Worm (Caenorhabditis elegans) whole organism, L4 larva: Measurements from ENCODE around the gene pan-1.

Experiments
- T20F7.1 ChIP-seq: fragments of 200-800 bp; sonication (Bioruptor generic); optimal IDR thresholded peaks from 2 replicates; lab custom pipeline; 2018; ENCODE audit warnings: mild to moderate bottlenecking, missing genetic modification characterization, missing compliant biosample characterization
- T26A8.4 ChIP-seq: fragments of 200-800 bp; sonication (Bioruptor generic); IDR thresholded peaks from 2 replicates; pipeline ENCODE4 v1.3.6; 2022; ENCODE audit warnings: missing genetic modification characterization, missing compliant biosample characterization
- ZK337.2 ChIP-seq: fragments of 200-800 bp; sonication (Bioruptor generic); IDR thresholded peaks from 2 replicates; pipeline ENCODE4 v1.3.6; 2022; ENCODE audit warnings: missing genetic modification reagents, missing genetic modification characterization, missing compliant biosample characterization
- ZK546.5 ChIP-seq, 2 experiments: sonication (generic microtip); optimal IDR thresholded peaks; 2 replicates each; lab custom pipeline; 2017; ENCODE audit warnings: missing biosample characterization in 2 of 2, missing genetic modification characterization in 2 of 2
- aly-2 ChIP-seq: sonication (generic microtip); optimal IDR thresholded peaks from 2 replicates; lab custom pipeline; 2018; ENCODE audit warnings: missing biosample characterization, missing genetic modification characterization
- ama-1 ChIP-seq: fragments of 150-350 bp; optimal IDR thresholded peaks from 2 replicates; lab custom pipeline; 2014; ENCODE audit warnings: inconsistent platforms, mixed read lengths
- arid-1 ChIP-seq: fragments of 200-800 bp; sonication (Bioruptor generic); conservative IDR thresholded peaks from 2 replicates; pipeline ENCODE4 v1.3.6; 2022; ENCODE audit warnings: missing genetic modification reagents, missing genetic modification characterization, missing compliant biosample characterization
- ceh-32 ChIP-seq: sonication (generic microtip); optimal IDR thresholded peaks from 2 replicates; lab custom pipeline; 2016; ENCODE audit warnings: mild to moderate bottlenecking, missing genetic modification characterization, missing compliant biosample characterization; ENCODE audit not compliant: poor library complexity
- ceh-62 ChIP-seq: sonication (generic microtip); optimal IDR thresholded peaks from 2 replicates; lab custom pipeline; 2017; ENCODE audit warnings: missing biosample characterization, missing genetic modification characterization
- ces-1 ChIP-seq: fragments of 150-350 bp; sonication (generic microtip); optimal IDR thresholded peaks from 4 replicates; lab custom pipeline; 2014; ENCODE audit warnings: missing biosample characterization, missing genetic modification reagents, missing genetic modification characterization
- cey-2 ChIP-seq: sonication (generic microtip); optimal IDR thresholded peaks from 3 replicates; lab custom pipeline; 2017; ENCODE audit warnings: missing genetic modification characterization, mild to moderate bottlenecking, missing compliant biosample characterization, antibody characterized with exemption, borderline replicate concordance; ENCODE audit not compliant: insufficient read depth
- daf-8 ChIP-seq: fragments of 200-800 bp; sonication (Bioruptor generic); IDR thresholded peaks from 2 replicates; pipeline ENCODE4 v1.3.6; 2022; ENCODE audit warnings: missing genetic modification characterization, missing compliant biosample characterization
- dmd-8 ChIP-seq: fragments of 200-800 bp; sonication (Bioruptor generic); IDR thresholded peaks from 2 replicates; pipeline ENCODE4 v1.3.6; 2022; ENCODE audit warnings: missing genetic modification characterization, missing compliant biosample characterization
- dmd-9 ChIP-seq: fragments of 200-800 bp; sonication (Bioruptor generic); IDR thresholded peaks from 2 replicates; pipeline ENCODE4 v1.3.6; 2022; ENCODE audit warnings: missing genetic modification reagents, missing genetic modification characterization, missing compliant biosample characterization
- dpl-1 ChIP-seq: fragments of 150-350 bp; optimal IDR thresholded peaks from 2 replicates; lab custom pipeline; 2014; ENCODE audit warnings: missing biosample characterization, missing genetic modification reagents, missing genetic modification characterization
- dve-1 ChIP-seq: sonication (generic microtip); optimal IDR thresholded peaks from 2 replicates; lab custom pipeline; 2017; ENCODE audit warnings: antibody characterized with exemption, mild to moderate bottlenecking, missing genetic modification characterization, missing compliant biosample characterization; ENCODE audit not compliant: insufficient read depth
- gei-8 ChIP-seq: fragments of 200-800 bp; sonication (Bioruptor generic); optimal IDR thresholded peaks from 2 replicates; lab custom pipeline; 2018; ENCODE audit warnings: mild to moderate bottlenecking, missing genetic modification characterization, missing compliant biosample characterization
- hlh-11 ChIP-seq: fragments of 200-800 bp; sonication (Bioruptor generic); optimal IDR thresholded peaks from 2 replicates; lab custom pipeline; 2018; ENCODE audit warnings: mild to moderate bottlenecking, missing genetic modification characterization, missing compliant biosample characterization
- lim-7 ChIP-seq: fragments of 200-800 bp; sonication (Bioruptor generic); IDR thresholded peaks from 2 replicates; pipeline ENCODE4 v1.3.6; 2022; ENCODE audit warnings: missing genetic modification characterization, missing compliant biosample characterization
- lir-3 ChIP-seq: sonication (generic microtip); optimal IDR thresholded peaks from 2 replicates; lab custom pipeline; 2016; ENCODE audit warnings: mild to moderate bottlenecking, missing genetic modification characterization, missing compliant biosample characterization
- lsy-2 ChIP-seq, 2 experiments: fragments of 150-350 bp in 1 of 2; sonication (generic microtip) in 1 of 2; optimal IDR thresholded peaks; 2 replicates each; lab custom pipeline; 2014 to 2017; ENCODE audit warnings: missing biosample characterization in 2 of 2, missing genetic modification characterization in 2 of 2
- madf-5 ChIP-seq, 2 experiments: fragments of 200-800 bp; sonication (Bioruptor generic); IDR thresholded peaks; 2 replicates each; pipeline ENCODE4 v1.3.6; 2022; ENCODE audit warnings: missing compliant biosample characterization in 2 of 2, missing genetic modification characterization in 2 of 2
- mep-1 ChIP-seq: fragments of 150-350 bp; sonication (generic microtip); optimal IDR thresholded peaks from 3 replicates; lab custom pipeline; 2014; ENCODE audit warnings: missing biosample characterization, missing genetic modification characterization
- mes-2 ChIP-seq: sonication (generic microtip); optimal IDR thresholded peaks from 2 replicates; lab custom pipeline; 2016; ENCODE audit warnings: missing genotype, mild to moderate bottlenecking, missing genetic modification characterization, missing compliant biosample characterization; ENCODE audit not compliant: poor library complexity, severe bottlenecking
- mxl-2 ChIP-seq: fragments of 200-800 bp; sonication (Bioruptor generic); conservative IDR thresholded peaks from 2 replicates; pipeline ENCODE4 v1.3.6; 2022; ENCODE audit warnings: missing genetic modification reagents, missing genetic modification characterization, missing compliant biosample characterization
- mxl-3 ChIP-seq: fragments of 200-800 bp; sonication (Bioruptor generic); optimal IDR thresholded peaks from 2 replicates; lab custom pipeline; 2018; ENCODE audit warnings: mild to moderate bottlenecking, missing genetic modification characterization, missing compliant biosample characterization
- nhr-102 ChIP-seq: sonication (generic microtip); optimal IDR thresholded peaks from 2 replicates; lab custom pipeline; 2016; ENCODE audit warnings: mild to moderate bottlenecking, missing genetic modification characterization, moderate library complexity, missing compliant biosample characterization
- nhr-25 ChIP-seq: sonication (generic microtip); optimal IDR thresholded peaks from 2 replicates; lab custom pipeline; 2017; ENCODE audit warnings: missing genetic modification characterization, mild to moderate bottlenecking, missing compliant biosample characterization, antibody characterized with exemption, moderate library complexity, borderline replicate concordance; ENCODE audit not compliant: insufficient read depth
- nhr-28 ChIP-seq: fragments of 150-350 bp; optimal IDR thresholded peaks from 2 replicates; lab custom pipeline; 2014; ENCODE audit warnings: missing biosample characterization, missing genetic modification characterization
- nhr-41 ChIP-seq: fragments of 200-800 bp; sonication (Bioruptor generic); IDR thresholded peaks from 2 replicates; pipeline ENCODE4 v1.3.6; 2022; ENCODE audit warnings: missing genetic modification reagents, missing genetic modification characterization, missing compliant biosample characterization
- nhr-48 ChIP-seq: sonication (generic microtip); optimal IDR thresholded peaks from 2 replicates; lab custom pipeline; 2016; ENCODE audit warnings: mild to moderate bottlenecking, missing genetic modification characterization, missing compliant biosample characterization
- nhr-76 ChIP-seq: fragments of 150-350 bp; optimal IDR thresholded peaks from 2 replicates; lab custom pipeline; 2014; ENCODE audit warnings: missing biosample characterization, missing genetic modification characterization
- pha-4 ChIP-seq, 2 experiments: fragments of 150-350 bp in 1 of 2; fragments of 200-800 bp in 1 of 2; sonication (Bioruptor generic) in 1 of 2; IDR thresholded peaks in 1 of 2; optimal IDR thresholded peaks in 1 of 2; 2 replicates each; pipeline versions ENCODE4 v1.3.6 to Lab custom; 2014 to 2022; ENCODE audit warnings: missing genetic modification characterization in 2 of 2, missing genetic modification reagents in 2 of 2, missing biosample characterization in 1 of 2, missing compliant biosample characterization in 1 of 2
- php-3 ChIP-seq: fragments of 200-800 bp; sonication (Bioruptor generic); IDR thresholded peaks from 2 replicates; pipeline ENCODE4 v1.3.6; 2022; ENCODE audit warnings: missing genetic modification reagents, missing genetic modification characterization, missing compliant biosample characterization
- sdz-12 ChIP-seq: fragments of 200-800 bp; sonication (Bioruptor generic); optimal IDR thresholded peaks from 2 replicates; lab custom pipeline; 2018; ENCODE audit warnings: mild to moderate bottlenecking, missing genetic modification characterization, missing compliant biosample characterization
- unc-39 ChIP-seq: sonication (generic microtip); optimal IDR thresholded peaks from 2 replicates; lab custom pipeline; 2017; ENCODE audit warnings: missing biosample characterization, missing genetic modification characterization
- unc-62 ChIP-seq, 3 experiments: fragments of 150-350 bp in 1 of 3; sonication (generic microtip); optimal IDR thresholded peaks in 2 of 3; peaks in 1 of 3; 1 replicate in 1 of 3; 2 replicates in 2 of 3; lab custom pipeline; 2014 to 2017; ENCODE audit warnings: missing biosample characterization in 3 of 3, missing genetic modification characterization in 3 of 3, missing genetic modification reagents in 3 of 3, missing genotype in 1 of 3
- vab-7 ChIP-seq: fragments of 200-800 bp; sonication (Bioruptor generic); IDR thresholded peaks from 2 replicates; pipeline ENCODE4 v1.3.6; 2022; ENCODE audit warnings: missing genetic modification reagents, missing genetic modification characterization, missing compliant biosample characterization
- zag-1 ChIP-seq: fragments of 150-350 bp; optimal IDR thresholded peaks from 2 replicates; lab custom pipeline; 2014; ENCODE audit warnings: missing biosample characterization, missing genetic modification characterization
- zip-2 ChIP-seq: fragments of 150-350 bp; optimal IDR thresholded peaks from 2 replicates; lab custom pipeline; 2014; ENCODE audit warnings: missing biosample characterization, missing genetic modification characterization

Gene pan-1

ce11 chrIII:4540604-4541003 is 21.9 kb upstream of the pan-1 start, which contains the start of gene ugt-62 (continued):
- TF ChIP-seq nhr-28 (tag; lab: Kevin White, UChicago) (peak; percentile 89), ZK337.2 (GFP tag; lab: Robert Waterston, UW) (no peak), nhr-102 (peak; percentile 26), ces-1 (GFP tag; lab: Kevin White, UChicago) (no peak), lim-7 (GFP tag; lab: Robert Waterston, UW) (no peak), mxl-2 (GFP tag; lab: Robert Waterston, UW) (no peak), nhr-48 (tag; lab: Kevin White, UChicago) (peak; percentile 57), aly-2 (no peak), vab-7 (GFP tag; lab: Robert Waterston, UW) (no peak), unc-39 (tag; lab: Kevin White, UChicago) (no peak), dmd-8 (GFP tag; lab: Robert Waterston, UW) (no peak), ama-1 (no peak), ZK546.5 (tag; optimal IDR thresholded peaks at IDR 0.05; lab: Kevin White, UChicago) (no peak)

- no peak for TF ChIP-seq cey-2 (tag; lab: Kevin White, UChicago)
- TF ChIP-seq mep-1: peak; percentile 20
- TF ChIP-seq mes-2: peak; percentile 54
- peak; percentile 25 for TF ChIP-seq dpl-1 (GFP tag; lab: Kevin White, UChicago)
- no peak for TF ChIP-seq nhr-25 (tag; lab: Kevin White, UChicago)
- peak in 1 of 2 experiments; percentile 46 for TF ChIP-seq lsy-2 (tag; optimal IDR thresholded peaks at IDR 0.05; lab: Kevin White, UChicago)
These were observed 20.1 kb upstream of the pan-1 start, which contains the start of the genes mrps-34 and cisd-3.1 for ce11 chrIII:4542362-4542931. Gene mrps-34 (minus strand): TSS chrIII:4542452. Gene cisd-3.1 (plus strand): TSS chrIII:4542881.

- TF ChIP-seq nhr-102 (no peak), daf-8 (GFP tag; lab: Robert Waterston, UW) (no peak), pha-4 (GFP tag; IDR thresholded peaks at IDR 0.05; lab: Robert Waterston, UW) (no peak), pha-4 (tag; optimal IDR thresholded peaks at IDR 0.05; lab: Kevin White, UChicago) (no peak)
These were observed 17.6 kb upstream of the pan-1 start, which contains the start of gene M88.3 for ce11 chrIII:4544959-4545358. Gene M88.3 (minus strand): TSS chrIII:4545059.

ce11 chrIII:4548739-4549138 is 13.8 kb upstream of the pan-1 start, which contains the start of gene M88.4:
Gene M88.4 (plus strand): TSS chrIII:4549039.
- TF ChIP-seq unc-62 (GFP tag; optimal IDR thresholded peaks at IDR 0.05 in 1 of 2; lab: Kevin White, UChicago) (peak in 1 of 2 experiments; percentile 2), unc-62 (tag; optimal IDR thresholded peaks at IDR 0.05; lab: Kevin White, UChicago) (no peak), nhr-25 (tag; lab: Kevin White, UChicago) (no peak), ceh-62 (tag; lab: Kevin White, UChicago) (no peak)
- TF ChIP-seq, all 104 proteins: peak for 1

ce11 chrIII:4551963-4552362 is 10.6 kb upstream of the pan-1 start:
- TF ChIP-seq T20F7.1 (GFP tag; lab: Kevin White, UChicago): peak; percentile 35
- peak; percentile 56 for TF ChIP-seq mes-2
- peak; percentile 56; the same call in 1 of the 2 replicates for TF ChIP-seq arid-1 (GFP tag; lab: Robert Waterston, UW)
- no peak for TF ChIP-seq ceh-62 (tag; lab: Kevin White, UChicago)
- TF ChIP-seq T26A8.4 (GFP tag; lab: Robert Waterston, UW): peak; percentile 24; the same call in 1 of the 2 replicates
- no peak for TF ChIP-seq lir-3 (tag; lab: Kevin White, UChicago)
- TF ChIP-seq ceh-32 (tag; lab: Kevin White, UChicago): no peak
- TF ChIP-seq hlh-11 (tag; lab: Kevin White, UChicago): peak; percentile 95
- no peak for TF ChIP-seq zip-2 (tag; lab: Kevin White, UChicago)
- TF ChIP-seq ama-1: no peak
- no peak; the same call in 1 of the 2 replicates for TF ChIP-seq php-3
- no peak for TF ChIP-seq nhr-76 (tag; lab: Kevin White, UChicago)
- no peak for TF ChIP-seq gei-8 (GFP tag; lab: Kevin White, UChicago)
- TF ChIP-seq madf-5 (GFP tag; IDR thresholded peaks at IDR 0.05; lab: Robert Waterston, UW): no peak
- no peak for TF ChIP-seq dmd-9
- TF ChIP-seq mxl-3: peak; percentile 92
- TF ChIP-seq dpl-1 (GFP tag; lab: Kevin White, UChicago): peak; percentile 46
- peak; percentile 62 for TF ChIP-seq nhr-48 (tag; lab: Kevin White, UChicago)
- peak; percentile 86 for TF ChIP-seq dve-1 (tag; lab: Kevin White, UChicago)
- TF ChIP-seq nhr-41 (GFP tag; lab: Robert Waterston, UW): peak; percentile 87; the same call in 1 of the 2 replicates
- TF ChIP-seq sdz-12 (GFP tag; lab: Kevin White, UChicago): no peak
- no peak for TF ChIP-seq zag-1 (tag; lab: Kevin White, UChicago)
